Worm (Caenorhabditis elegans): Measurements from ENCODE around the gene dpf-7.

Gene dpf-7

DNA sequence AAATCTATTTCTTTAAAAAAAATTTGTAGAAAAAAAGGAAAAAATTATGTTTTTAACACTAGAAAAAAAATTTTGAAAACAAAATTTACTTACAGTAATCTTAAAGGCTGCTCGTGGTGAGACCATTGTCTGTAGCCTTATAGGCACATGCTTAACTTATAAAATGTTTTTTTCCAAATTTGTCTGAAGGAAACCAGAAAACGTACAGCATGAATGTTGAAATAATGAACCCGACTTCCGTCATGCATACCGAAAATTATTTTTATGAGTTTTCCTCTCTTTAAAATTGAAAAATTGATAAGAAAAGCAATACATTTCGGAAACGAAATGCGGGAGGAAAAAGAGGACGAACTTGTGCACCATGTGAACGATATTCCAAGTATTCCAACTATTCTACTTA, 30.6 kb downstream of the dpf-7 start, which contains the start of gene R11E3.2:
Gene R11E3.2, plus strand, starts transcription at position 301 of the 400 bp plus-strand sequence.
- TF ChIP-seq elt-3 (tag; optimal IDR thresholded peaks at IDR 0.05) (no peak), mml-1 (tag; optimal IDR thresholded peaks at IDR 0.05) (no peak), ztf-11 (tag; optimal IDR thresholded peaks at IDR 0.05) (no peak), ceh-9 (tag; optimal IDR thresholded peaks at IDR 0.05) (no peak), ceh-28 (tag; optimal IDR thresholded peaks at IDR 0.05) (no peak), elt-2 (tag; optimal IDR thresholded peaks at IDR 0.05) (no peak), pha-4 (tag; optimal IDR thresholded peaks at IDR 0.05) (no peak), unc-39 (tag; optimal IDR thresholded peaks at IDR 0.05) (no peak)

DNA sequence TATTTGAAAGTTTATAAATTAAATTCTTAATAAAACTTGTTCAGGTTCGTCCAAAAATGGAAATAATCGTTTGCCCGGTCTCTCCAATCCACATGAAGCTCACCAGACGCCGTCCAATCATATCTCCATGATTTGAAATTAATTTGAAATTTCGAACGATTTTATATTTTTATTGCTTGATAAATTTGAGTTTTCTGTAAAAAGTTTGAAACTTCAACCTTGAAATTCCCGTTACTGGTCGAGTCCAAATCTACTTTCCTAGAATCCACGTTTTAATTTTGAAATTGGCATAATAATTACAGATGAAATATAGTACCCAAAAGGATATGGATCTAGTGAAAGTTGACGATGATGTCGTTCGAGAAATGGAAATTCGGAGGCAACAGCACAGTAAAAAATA, 38.0 kb downstream of the dpf-7 start, which contains the start of gene npp-26:
Gene npp-26, plus strand, starts transcription at position 301 of the 400 bp plus-strand sequence.
- TF ChIP-seq fos-1 (tag; optimal IDR thresholded peaks at IDR 0.05) (no peak), nhr-77 (tag; optimal IDR thresholded peaks at IDR 0.05) (no peak), jun-1 (tag; optimal IDR thresholded peaks at IDR 0.05) (no peak), zag-1 (tag; optimal IDR thresholded peaks at IDR 0.05) (no peak), nhr-11 (tag; optimal IDR thresholded peaks at IDR 0.05) (no peak), fkh-10 (GFP tag; optimal IDR thresholded peaks at IDR 0.05) (no peak)

DNA sequence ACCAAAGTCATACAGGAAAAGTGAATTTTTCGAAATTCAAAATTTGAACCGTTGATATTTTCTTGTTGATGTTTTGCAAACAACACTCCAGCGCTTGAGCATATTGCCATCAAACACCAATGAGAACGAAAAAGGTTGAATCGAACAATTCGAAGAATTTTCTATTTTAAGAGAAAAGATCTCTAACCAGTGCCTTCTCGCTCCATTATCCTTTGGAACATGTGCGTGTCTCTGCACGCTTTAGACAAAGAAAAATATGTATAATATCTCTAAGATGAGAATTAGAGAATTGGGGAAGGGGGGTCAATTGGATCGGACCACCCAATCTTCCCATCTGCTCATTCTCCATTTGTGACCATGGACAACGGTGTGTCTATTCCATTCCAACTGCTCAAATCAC, 38.5 kb downstream of the dpf-7 start, which contains the start of gene Y17G9B.2:
Gene Y17G9B.2, plus strand, starts transcription at position 301 of the 400 bp plus-strand sequence.
- TF ChIP-seq daf-12 (tag; optimal IDR thresholded peaks at IDR 0.05), result no peak
- no peak for TF ChIP-seq nhr-77 (tag; optimal IDR thresholded peaks at IDR 0.05)
- TF ChIP-seq fkh-2 (tag; optimal IDR thresholded peaks at IDR 0.05), result no peak
- no peak for TF ChIP-seq nfya-1 (tag; optimal IDR thresholded peaks at IDR 0.05; ENCODE audit: insufficient read depth)
- no peak for TF ChIP-seq aly-2 (tag; optimal IDR thresholded peaks at IDR 0.05)
- TF ChIP-seq ceh-16 (tag; optimal IDR thresholded peaks at IDR 0.05), result no peak
- TF ChIP-seq egl-5 (tag; optimal IDR thresholded peaks at IDR 0.05), result no peak
- TF ChIP-seq nhr-28 (tag; optimal IDR thresholded peaks at IDR 0.05), result no peak
- TF ChIP-seq nhr-67 (tag; optimal IDR thresholded peaks at IDR 0.05), result no peak
- TF ChIP-seq pqm-1 (tag; optimal IDR thresholded peaks at IDR 0.05), result no peak
- no peak for TF ChIP-seq nhr-11 (tag; optimal IDR thresholded peaks at IDR 0.05)
- no peak for TF ChIP-seq ztf-4 (tag; optimal IDR thresholded peaks at IDR 0.05)
- TF ChIP-seq nhr-23 (tag; optimal IDR thresholded peaks at IDR 0.05), result no peak

DNA sequence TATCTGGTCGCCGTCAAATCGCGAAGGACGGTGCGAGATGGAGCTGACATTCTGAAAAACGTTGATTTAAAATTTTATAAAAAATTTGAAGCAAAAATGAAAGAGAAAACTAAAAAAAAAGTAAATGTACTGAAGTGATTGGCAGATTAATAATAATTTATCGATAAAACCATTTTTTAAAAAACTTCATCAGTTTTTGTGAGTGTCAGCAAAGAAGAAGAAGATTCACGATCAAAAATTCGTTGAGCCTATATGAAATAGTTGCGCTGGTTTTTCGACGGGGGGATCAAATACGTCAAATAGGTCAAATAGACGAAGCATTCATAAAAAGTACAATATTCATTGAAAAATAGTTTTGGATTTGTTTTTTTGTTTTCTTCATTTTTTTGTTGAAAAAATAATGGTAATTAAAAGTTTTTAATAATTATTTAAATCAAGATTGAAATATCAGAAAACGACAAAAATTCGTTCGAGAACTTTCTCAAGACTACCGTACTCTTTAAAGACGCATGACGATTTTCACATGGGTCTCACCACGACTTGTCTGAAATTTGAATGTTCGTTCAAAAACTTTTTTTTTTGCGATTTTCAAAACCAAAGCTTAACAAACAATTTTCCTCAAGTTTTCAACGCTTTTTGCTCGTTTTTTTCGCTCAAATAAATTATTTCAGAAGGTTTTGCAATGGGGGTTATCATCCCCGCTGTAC, 41.9 kb downstream of the dpf-7 start, which contains the start of the genes memi-1 and cyp-31A3:
Gene memi-1, minus strand, starts transcription at position 51 of the 707 bp plus-strand sequence.
Gene cyp-31A3, plus strand, starts transcription at position 672 of the 707 bp plus-strand sequence.
- no peak for TF ChIP-seq unc-39 (tag; optimal IDR thresholded peaks at IDR 0.05)
- TF ChIP-seq sea-2 (GFP tag; optimal IDR thresholded peaks at IDR 0.05), result no peak
- no peak for TF ChIP-seq ceh-28 (tag; optimal IDR thresholded peaks at IDR 0.05)
- TF ChIP-seq aly-2 (tag; optimal IDR thresholded peaks at IDR 0.05), result no peak
- TF ChIP-seq mml-1 (tag; optimal IDR thresholded peaks at IDR 0.05), result no peak
- TF ChIP-seq mdl-1 (tag; optimal IDR thresholded peaks at IDR 0.05), result no peak
- TF ChIP-seq nfya-1 (tag; optimal IDR thresholded peaks at IDR 0.05; ENCODE audit: insufficient read depth), result no peak
- no peak for TF ChIP-seq nhr-67 (tag; optimal IDR thresholded peaks at IDR 0.05)
- no peak for TF ChIP-seq ceh-16 (tag; optimal IDR thresholded peaks at IDR 0.05)
- TF ChIP-seq daf-12 (tag; optimal IDR thresholded peaks at IDR 0.05), result no peak

- TF ChIP-seq unc-62 (GFP tag; optimal IDR thresholded peaks at IDR 0.05), result no peak
- TF ChIP-seq skn-1 (tag; optimal IDR thresholded peaks at IDR 0.05), result no peak
- TF ChIP-seq elt-3 (tag; optimal IDR thresholded peaks at IDR 0.05), result no peak
- TF ChIP-seq nhr-43 (tag; optimal IDR thresholded peaks at IDR 0.05; ENCODE audit: poor library complexity, severe bottlenecking), result no peak
- no peak for TF ChIP-seq mml-1 (tag; optimal IDR thresholded peaks at IDR 0.05)
- no peak for TF ChIP-seq sea-2 (GFP tag; optimal IDR thresholded peaks at IDR 0.05)
- no peak for TF ChIP-seq ceh-28 (tag; optimal IDR thresholded peaks at IDR 0.05)
- no peak for TF ChIP-seq nhr-67 (tag; optimal IDR thresholded peaks at IDR 0.05)
- no peak for TF ChIP-seq ceh-16 (tag; optimal IDR thresholded peaks at IDR 0.05)
- no peak for TF ChIP-seq lin-15B (tag; optimal IDR thresholded peaks at IDR 0.05)
- no peak for TF ChIP-seq tbx-2 (tag; optimal IDR thresholded peaks at IDR 0.05)
- no peak for TF ChIP-seq pqm-1 (tag; optimal IDR thresholded peaks at IDR 0.05)
- TF ChIP-seq ztf-11 (tag; optimal IDR thresholded peaks at IDR 0.05), result no peak
- TF ChIP-seq aly-2 (tag; optimal IDR thresholded peaks at IDR 0.05), result no peak
- no peak for TF ChIP-seq eor-1 (tag; optimal IDR thresholded peaks at IDR 0.05)
- no peak for TF ChIP-seq nhr-23 (tag; optimal IDR thresholded peaks at IDR 0.05)
- no peak for TF ChIP-seq jun-1 (tag; optimal IDR thresholded peaks at IDR 0.05)
- TF ChIP-seq nhr-11 (tag; optimal IDR thresholded peaks at IDR 0.05), result no peak
- no peak for TF ChIP-seq egl-27 (tag; optimal IDR thresholded peaks at IDR 0.05)
- no peak for TF ChIP-seq hmg-11 (tag; optimal IDR thresholded peaks at IDR 0.05)
Observed at ce11 chrIV:4758659-4759058, 43.7 kb downstream of the dpf-7 start, which contains the start of gene Y17G9B.8. Y17G9B.8 (minus strand) TSS chrIV:4758840.

Measured in whole organism, L3 larva.